Worm (Caenorhabditis elegans): ENCODE data around the gene Y46G5A.39.
A peak's percentile ranks its signal among the peaks of the same experiment; 100 is the strongest.

Gene Y46G5A.39

ce11 chrII:12764476-12764875 is 10.9 kb upstream of the Y46G5A.39 start:
- TF ChIP-seq repo-1 (tag; optimal IDR thresholded peaks at IDR 0.05) (no peak), B0019.2 (GFP tag; conservative IDR thresholded peaks at IDR 0.05) (0 out of 2 replicates have a peak, but pooled peaks have one; percentile 18)

ce11 chrII:12760497-12760896 is 6.9 kb upstream of the Y46G5A.39 start, which contains the start of gene cnp-2:
cnp-2 (plus strand) TSS chrII:12760797.
- no peak for TF ChIP-seq ztf-26 (tag; optimal IDR thresholded peaks at IDR 0.05)
- TF ChIP-seq ceh-40 (GFP tag; IDR thresholded peaks at IDR 0.05) = no peak

DNA sequence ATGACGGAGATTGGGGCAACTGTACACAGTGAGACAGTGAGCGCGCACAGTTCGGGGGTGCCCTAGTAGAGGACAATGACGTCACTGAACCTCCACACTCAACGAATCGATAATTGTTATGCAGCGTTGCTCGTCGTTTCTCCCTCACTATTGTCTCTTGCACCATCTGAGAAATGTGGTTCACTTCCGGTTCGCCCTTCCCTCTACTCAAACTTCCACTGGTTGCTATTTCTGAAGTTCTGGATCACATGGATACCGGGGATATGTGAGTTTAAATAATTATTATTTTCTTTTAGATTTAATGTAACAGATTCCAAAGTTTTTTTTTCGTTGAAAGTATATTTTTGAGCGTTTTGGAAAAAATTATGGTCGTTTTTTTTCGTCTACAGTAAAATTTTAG is 2.6 kb upstream of the Y46G5A.39 start, which contains the start of the genes Y46G5A.7 and Y46G5A.8:
Gene Y46G5A.7, minus strand, starts transcription at position 153 of the 400 bp plus-strand sequence.
Gene Y46G5A.8, plus strand, starts transcription at position 159 of the 400 bp plus-strand sequence.
- TF ChIP-seq attf-6 (GFP tag; IDR thresholded peaks at IDR 0.05) = no peak
- no peak for TF ChIP-seq pha-4 (tag; optimal IDR thresholded peaks at IDR 0.05)
- TF ChIP-seq let-607 (tag; optimal IDR thresholded peaks at IDR 0.05) = no peak
- TF ChIP-seq ztf-26 (tag; optimal IDR thresholded peaks at IDR 0.05) = no peak
- no peak for TF ChIP-seq Y67H2A.10 (GFP tag; conservative IDR thresholded peaks at IDR 0.05)
- no peak for TF ChIP-seq mxl-1 (tag; optimal IDR thresholded peaks at IDR 0.05)
- TF ChIP-seq sdz-38 (tag; optimal IDR thresholded peaks at IDR 0.05) = no peak
- no peak for TF ChIP-seq F55B11.4 (tag; optimal IDR thresholded peaks at IDR 0.05; ENCODE audit: borderline replicate concordance, insufficient read depth)
- TF ChIP-seq tlf-1 (GFP tag; optimal IDR thresholded peaks at IDR 0.05) = no peak
- TF ChIP-seq ceh-100 (GFP tag; IDR thresholded peaks at IDR 0.05) = no peak

ce11 chrII:12749720-12750119 is 3.9 kb downstream of the Y46G5A.39 start:
- TF ChIP-seq bed-1 (GFP tag; IDR thresholded peaks at IDR 0.05) (0 out of 2 replicates have a peak, but pooled peaks have one; percentile 75), nhr-120 (GFP tag; IDR thresholded peaks at IDR 0.05) (0 out of 2 replicates have a peak, but pooled peaks have one; percentile 83), lin-26 (GFP tag; IDR thresholded peaks at IDR 0.05) (peak; percentile 64; the same call in 1 of the 2 replicates), rcor-1 (GFP tag; IDR thresholded peaks at IDR 0.05) (peak; percentile 61; the same call in 1 of the 2 replicates)

ce11 chrII:12739306-12739705 is 14.3 kb downstream of the Y46G5A.39 start:
- TF ChIP-seq ceh-79 (tag; optimal IDR thresholded peaks at IDR 0.05) (no peak), aptf-2 (GFP tag; conservative IDR thresholded peaks at IDR 0.05) (0 out of 2 replicates have a peak, but pooled peaks have one; percentile 50), lin-54 (GFP tag; optimal IDR thresholded peaks at IDR 0.05) (peak; percentile 81), attf-6 (GFP tag; IDR thresholded peaks at IDR 0.05) (0 out of 2 replicates have a peak, but pooled peaks have one; percentile 45), hmg-20 (GFP tag; IDR thresholded peaks at IDR 0.05) (no peak), madf-6 (GFP tag; IDR thresholded peaks at IDR 0.05) (peak; percentile 98), F57C9.4 (tag; optimal IDR thresholded peaks at IDR 0.05) (no peak), xnd-1 (tag; optimal IDR thresholded peaks at IDR 0.05) (peak; percentile 94), snpc-3.4 (tag; optimal IDR thresholded peaks at IDR 0.05) (peak; percentile 93), dpl-1 (GFP tag; optimal IDR thresholded peaks at IDR 0.05) (peak; percentile 93), snpc-4 (GFP tag; optimal IDR thresholded peaks at IDR 0.05) (no peak), snpc-4 (tag; optimal IDR thresholded peaks at IDR 0.05) (peak in 2 of 4 experiments; percentile 22 to 55), Y79H2A.3 (GFP tag; conservative IDR thresholded peaks at IDR 0.05) (peak; percentile 78; the same call in 1 of the 2 replicates), ztf-18 (tag; optimal IDR thresholded peaks at IDR 0.05) (no peak), B0019.2 (GFP tag; conservative IDR thresholded peaks at IDR 0.05) (peak; percentile 85), ceh-91 (GFP tag; IDR thresholded peaks at IDR 0.05) (peak; percentile 96), nfyb-1 (GFP tag; IDR thresholded peaks at IDR 0.05) (no peak), lag-1 (GFP tag; IDR thresholded peaks at IDR 0.05) (no peak), athp-1 (tag; optimal IDR thresholded peaks at IDR 0.05) (peak; percentile 68), snpc-1.3 (tag; optimal IDR thresholded peaks at IDR 0.05; ENCODE audit: insufficient read depth) (peak; percentile 75), pbrm-1 (GFP tag; IDR thresholded peaks at IDR 0.05) (no peak), hmg-1.2 (GFP tag; IDR thresholded peaks at IDR 0.05) (peak; percentile 56; the same call in 1 of the 2 replicates), Y53F4B.3 (GFP tag; IDR thresholded peaks at IDR 0.05) (peak; percentile 29; the same call in 1 of the 2 replicates), tbx-9 (tag; optimal IDR thresholded peaks at IDR 0.05; ENCODE audit: borderline replicate concordance) (no peak), nhr-90 (tag; optimal IDR thresholded peaks at IDR 0.05) (no peak), snpc-1.1 (tag; optimal IDR thresholded peaks at IDR 0.05; ENCODE audit: insufficient read depth) (peak; percentile 74)

Data from whole organism, young adult.